Worm (Caenorhabditis elegans): Measurements from ENCODE around the gene R166.2.

ce11 chrII:10516375-10516774 is 21.1 kb downstream of the R166.2 start:
- TF ChIP-seq tbp1 (GFP tag; optimal IDR thresholded peaks at IDR 0.05) (no peak), nfya-1 (tag; optimal IDR thresholded peaks at IDR 0.05; ENCODE audit: borderline replicate concordance, insufficient read depth) (no peak), hlh-26 (GFP tag; conservative IDR thresholded peaks at IDR 0.05) (no peak), B0019.2 (GFP tag; conservative IDR thresholded peaks at IDR 0.05) (no peak), nfyb-1 (GFP tag; IDR thresholded peaks at IDR 0.05) (no peak), Y56A3A.18 (GFP tag; IDR thresholded peaks at IDR 0.05) (no peak), nhr-120 (GFP tag; IDR thresholded peaks at IDR 0.05) (no peak), ets-4 (GFP tag; optimal IDR thresholded peaks at IDR 0.05) (no peak), tlf-1 (GFP tag; optimal IDR thresholded peaks at IDR 0.05) (no peak), dpff-1 (tag; optimal IDR thresholded peaks at IDR 0.05) (no peak)

All from whole organism, young adult.